Fruit fly (Drosophila melanogaster): ENCODE measurements around the gene CG7298.

- no peak for TF ChIP-seq Lpt (GFP tag; optimal IDR thresholded peaks at IDR 0.05)
- TF ChIP-seq CG32006 (GFP tag; optimal IDR thresholded peaks at IDR 0.05) = no peak
Observed at dm6 chr3L:20231369-20231768, 27.9 kb upstream of the CG7298 start, which contains the start of gene CG13813.

All from whole organism, prepupa.